Worm (Caenorhabditis elegans) whole organism, L3 larva: ENCODE results near the gene F46F5.11.

Experiments used
- ama-1 ChIP-seq: fragments of 150-350 bp; optimal IDR thresholded peaks from 2 replicates; lab custom pipeline; 2018
- elt-2 ChIP-seq: sonication (generic microtip); optimal IDR thresholded peaks from 2 replicates; lab custom pipeline; 2016; ENCODE audit warnings: missing genetic modification reagents, mild to moderate bottlenecking, missing genetic modification characterization, missing compliant biosample characterization
- fos-1 ChIP-seq: fragments of 150-350 bp; optimal IDR thresholded peaks from 2 replicates; lab custom pipeline; 2014; ENCODE audit warnings: missing biosample characterization, missing genetic modification characterization
- jun-1 ChIP-seq: fragments of 150-350 bp; optimal IDR thresholded peaks from 2 replicates; lab custom pipeline; 2014; ENCODE audit warnings: missing biosample characterization, missing genetic modification reagents, missing genetic modification characterization
- lin-39 ChIP-seq: fragments of 150-350 bp; optimal IDR thresholded peaks from 2 replicates; lab custom pipeline; 2018; ENCODE audit warnings: missing biosample characterization, missing genetic modification reagents, missing genetic modification characterization
- nhr-12 ChIP-seq: fragments of 150-350 bp; optimal IDR thresholded peaks from 2 replicates; lab custom pipeline; 2014; ENCODE audit warnings: missing biosample characterization, missing genetic modification characterization
- nhr-43 ChIP-seq: sonication (generic microtip); optimal IDR thresholded peaks from 2 replicates; lab custom pipeline; 2016; ENCODE audit warnings: mild to moderate bottlenecking, missing genetic modification characterization, missing compliant biosample characterization; ENCODE audit not compliant: poor library complexity, severe bottlenecking
- nhr-76 ChIP-seq: fragments of 150-350 bp; sonication (generic microtip); optimal IDR thresholded peaks from 5 replicates; lab custom pipeline; 2014; ENCODE audit warnings: missing biosample characterization, missing genetic modification characterization
- pqm-1 ChIP-seq: fragments of 150-350 bp; optimal IDR thresholded peaks from 2 replicates; lab custom pipeline; 2017; ENCODE audit warnings: missing biosample characterization, missing genetic modification characterization, inconsistent platforms
- sea-2 ChIP-seq: fragments of 150-350 bp; sonication (generic microtip); optimal IDR thresholded peaks from 4 replicates; lab custom pipeline; 2014; ENCODE audit warnings: missing biosample characterization, missing genetic modification reagents, missing genetic modification characterization
- snpc-4 ChIP-seq: fragments of 150-350 bp; optimal IDR thresholded peaks from 2 replicates; lab custom pipeline; 2014; ENCODE audit warnings: missing biosample characterization, missing genetic modification characterization
- zag-1 ChIP-seq: fragments of 150-350 bp; optimal IDR thresholded peaks from 2 replicates; lab custom pipeline; 2014; ENCODE audit warnings: missing biosample characterization, missing genetic modification characterization

ce11 chrII:812917-813316, 4.4 kb downstream of the F46F5.11 start, which contains the start of gene F46F5.5:
- TF ChIP-seq lin-39 (tag; lab: Kevin White, UChicago): no peak
- no peak for TF ChIP-seq snpc-4 (tag; lab: Kevin White, UChicago)
- TF ChIP-seq zag-1: no peak
- TF ChIP-seq nhr-76 (tag; lab: Kevin White, UChicago): no peak
- TF ChIP-seq elt-2 (tag; lab: Kevin White, UChicago): no peak
- TF ChIP-seq jun-1 (tag; lab: Kevin White, UChicago): no peak
- no peak for TF ChIP-seq sea-2 (GFP tag; lab: Kevin White, UChicago)
- TF ChIP-seq nhr-43 (tag; lab: Kevin White, UChicago): no peak
- TF ChIP-seq fos-1 (tag; lab: Kevin White, UChicago): no peak
- no peak for TF ChIP-seq pqm-1 (tag; lab: Kevin White, UChicago)
- TF ChIP-seq ama-1 (lab: Kevin White, UChicago): no peak
- TF ChIP-seq nhr-12 (tag; lab: Kevin White, UChicago): no peak
